Worm (Caenorhabditis elegans) whole organism, mixed stage, embryonic: ENCODE results near the gene clec-173.
A peak's percentile ranks its signal among the peaks of the same experiment; 100 is the strongest.

Experiments used
- blmp-1 ChIP-seq: fragments of 150-350 bp; optimal IDR thresholded peaks from 2 replicates; lab custom pipeline; 2014; ENCODE audit warnings: missing biosample characterization, missing genetic modification characterization
- ceh-43 ChIP-seq: fragments of 200-800 bp; sonication (Bioruptor generic); optimal IDR thresholded peaks from 2 replicates; lab custom pipeline; 2018; ENCODE audit warnings: mild to moderate bottlenecking, missing genetic modification characterization, moderate library complexity, missing compliant biosample characterization
- ceh-83 ChIP-seq: fragments of 200-800 bp; sonication (Bioruptor generic); optimal IDR thresholded peaks from 2 replicates; lab custom pipeline; 2018; ENCODE audit warnings: mild to moderate bottlenecking, missing genetic modification characterization, missing compliant biosample characterization
- cnd-1 ChIP-seq: fragments of 200-800 bp; sonication (Bioruptor generic); optimal IDR thresholded peaks from 2 replicates; lab custom pipeline; 2018; ENCODE audit warnings: mild to moderate bottlenecking, missing genetic modification characterization, missing compliant biosample characterization
- elt-1 ChIP-seq: sonication (generic microtip); optimal IDR thresholded peaks from 2 replicates; lab custom pipeline; 2017; ENCODE audit warnings: missing genetic modification characterization, mild to moderate bottlenecking, missing compliant biosample characterization, antibody characterized with exemption, moderate library complexity, borderline replicate concordance; ENCODE audit not compliant: insufficient read depth
- ham-2 ChIP-seq: fragments of 200-800 bp; sonication (Bioruptor generic); optimal IDR thresholded peaks from 2 replicates; lab custom pipeline; 2018; ENCODE audit warnings: mild to moderate bottlenecking, missing genetic modification characterization, missing compliant biosample characterization
- mep-1 ChIP-seq: fragments of 150-350 bp; optimal IDR thresholded peaks from 2 replicates; lab custom pipeline; 2017; ENCODE audit warnings: missing biosample characterization, missing genetic modification reagents, missing genetic modification characterization, inconsistent platforms
- nhr-2 ChIP-seq: fragments of 150-350 bp; optimal IDR thresholded peaks from 2 replicates; lab custom pipeline; 2014; ENCODE audit warnings: missing biosample characterization, missing genetic modification characterization
- pha-4 ChIP-seq: fragments of 150-350 bp; optimal IDR thresholded peaks from 2 replicates; lab custom pipeline; 2018; ENCODE audit warnings: missing biosample characterization, missing genetic modification reagents, missing genetic modification characterization
- sptf-1 ChIP-seq: sonication (generic microtip); optimal IDR thresholded peaks from 2 replicates; lab custom pipeline; 2017; ENCODE audit warnings: mild to moderate bottlenecking, missing genetic modification characterization, moderate library complexity, missing compliant biosample characterization
- unc-62 ChIP-seq: fragments of 150-350 bp; optimal IDR thresholded peaks from 2 replicates; lab custom pipeline; 2014; ENCODE audit warnings: missing biosample characterization, missing genetic modification reagents, missing genetic modification characterization
- ztf-11 ChIP-seq: fragments of 150-350 bp; optimal IDR thresholded peaks from 2 replicates; lab custom pipeline; 2014; ENCODE audit warnings: missing biosample characterization, missing genetic modification characterization

clec-173 gene

DNA sequence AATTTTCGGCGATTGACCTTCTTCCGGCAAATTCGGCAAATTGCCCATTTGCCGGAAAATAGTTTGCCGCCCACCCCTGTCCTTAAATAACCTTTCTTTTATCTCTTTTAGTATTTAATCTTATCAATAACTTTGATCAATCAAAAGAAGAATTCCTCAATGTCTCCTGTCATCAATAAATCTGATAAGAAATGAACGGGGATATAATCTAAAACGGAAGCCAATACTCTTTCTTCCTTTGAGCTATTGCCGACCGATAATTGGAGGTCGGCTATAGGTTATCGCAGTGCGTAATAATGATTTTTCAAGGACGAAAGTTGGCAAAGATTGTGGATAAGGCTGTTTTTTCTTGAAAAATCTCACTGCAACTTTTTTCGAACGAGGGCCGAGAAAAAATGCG is 46.3 kb downstream of the clec-173 start:
- TF ChIP-seq cnd-1 (no peak), mep-1 (no peak), nhr-2 (tag; lab: Kevin White, UChicago) (no peak), ham-2 (GFP tag; lab: Kevin White, UChicago) (peak; percentile 72), pha-4 (tag; lab: Kevin White, UChicago) (no peak), ceh-83 (GFP tag; lab: Kevin White, UChicago) (no peak), blmp-1 (tag; lab: Kevin White, UChicago) (no peak), unc-62 (GFP tag; lab: Kevin White, UChicago) (peak; percentile 66), elt-1 (tag; lab: Kevin White, UChicago) (peak; percentile 87), sptf-1 (tag; lab: Kevin White, UChicago) (no peak), ztf-11 (tag; lab: Kevin White, UChicago) (no peak), ceh-43 (GFP tag; lab: Kevin White, UChicago) (no peak)
